Worm (Caenorhabditis elegans) whole organism, young adult: ENCODE results near the gene nhr-235.
A peak's percentile ranks its signal among the peaks of the same experiment; 100 is the strongest.

Source experiments
- B0035.1 ChIP-seq: sonication (generic microtip); optimal IDR thresholded peaks from 2 replicates; lab custom pipeline; 2016; ENCODE audit warnings: missing genetic modification characterization, mild to moderate bottlenecking, missing compliant biosample characterization, missing genotype, missing genetic modification reagents
- B0336.3 ChIP-seq: fragments of 200-800 bp; sonication (Bioruptor generic); IDR thresholded peaks from 2 replicates; pipeline ENCODE4 v1.3.6; 2022; ENCODE audit warnings: missing genetic modification characterization, missing compliant biosample characterization
- C06A6.2 ChIP-seq: fragments of 200-800 bp; sonication (Bioruptor generic); conservative IDR thresholded peaks from 2 replicates; pipeline ENCODE4 v1.3.6; 2022; ENCODE audit warnings: missing genetic modification characterization, missing compliant biosample characterization
- C17E4.6 ChIP-seq: fragments of 200-800 bp; sonication (Bioruptor generic); IDR thresholded peaks from 2 replicates; pipeline ENCODE4 v1.3.6; 2022; ENCODE audit warnings: missing genetic modification reagents, missing genetic modification characterization, missing compliant biosample characterization
- F22D6.2 ChIP-seq: sonication (generic microtip); optimal IDR thresholded peaks from 2 replicates; lab custom pipeline; 2016; ENCODE audit warnings: mild to moderate bottlenecking, missing genetic modification characterization, missing compliant biosample characterization
- F23B12.7 ChIP-seq: sonication (generic microtip); optimal IDR thresholded peaks from 2 replicates; lab custom pipeline; 2017; ENCODE audit warnings: missing genetic modification characterization, mild to moderate bottlenecking, missing compliant biosample characterization, antibody characterized with exemption, moderate library complexity; ENCODE audit not compliant: insufficient read depth
- F33H1.4 ChIP-seq: fragments of 200-800 bp; sonication (Bioruptor generic); IDR thresholded peaks from 2 replicates; pipeline ENCODE4 v1.3.6; 2022; ENCODE audit warnings: missing genetic modification reagents, missing genetic modification characterization, missing compliant biosample characterization
- F52B5.7 ChIP-seq: sonication (generic microtip); optimal IDR thresholded peaks from 2 replicates; lab custom pipeline; 2016; ENCODE audit warnings: mild to moderate bottlenecking, missing genetic modification characterization, missing compliant biosample characterization
- Y79H2A.3 ChIP-seq: fragments of 200-800 bp; sonication (Bioruptor generic); conservative IDR thresholded peaks from 2 replicates; pipeline ENCODE4 v1.3.6; 2022; ENCODE audit warnings: missing genetic modification reagents, missing genetic modification characterization, missing compliant biosample characterization
- akir-1 ChIP-seq: fragments of 200-800 bp; sonication (Bioruptor generic); optimal IDR thresholded peaks from 2 replicates; lab custom pipeline; 2018; ENCODE audit warnings: mild to moderate bottlenecking, missing genetic modification characterization, moderate library complexity, missing compliant biosample characterization
- ama-1 ChIP-seq, 3 experiments: fragments of 150-350 bp in 1 of 3; sonication (generic microtip) in 2 of 3; optimal IDR thresholded peaks; 2 replicates each; lab custom pipeline; 2014 to 2018; ENCODE audit warnings: missing biosample characterization in 2 of 3, missing genetic modification characterization in 2 of 3, missing genetic modification reagents in 2 of 3
- aptf-2 ChIP-seq: fragments of 200-800 bp; sonication (Bioruptor generic); conservative IDR thresholded peaks from 2 replicates; pipeline ENCODE4 v1.3.6; 2022; ENCODE audit warnings: missing genetic modification reagents, missing genetic modification characterization, missing compliant biosample characterization
- attf-3 ChIP-seq: fragments of 200-800 bp; sonication (Bioruptor generic); conservative IDR thresholded peaks from 2 replicates; pipeline ENCODE4 v1.3.6; 2022; ENCODE audit warnings: missing genetic modification reagents, missing genetic modification characterization, missing compliant biosample characterization
- attf-5 ChIP-seq: fragments of 200-800 bp; sonication (Bioruptor generic); optimal IDR thresholded peaks from 2 replicates; lab custom pipeline; 2018; ENCODE audit warnings: mild to moderate bottlenecking, missing genetic modification characterization, missing compliant biosample characterization
- ccch-3 ChIP-seq: fragments of 200-800 bp; sonication (Bioruptor generic); optimal IDR thresholded peaks from 2 replicates; lab custom pipeline; 2018; ENCODE audit warnings: mild to moderate bottlenecking, missing genetic modification characterization, missing compliant biosample characterization
- cebp-1 ChIP-seq, 2 experiments: fragments of 200-800 bp in 1 of 2; sonication (Bioruptor generic) in 1 of 2; sonication (generic microtip) in 1 of 2; IDR thresholded peaks in 1 of 2; optimal IDR thresholded peaks in 1 of 2; 2 replicates each; pipeline versions ENCODE4 v1.3.6 to Lab custom; 2017 to 2022; ENCODE audit warnings: missing compliant biosample characterization in 2 of 2, missing genetic modification characterization in 2 of 2, mild to moderate bottlenecking in 1 of 2, missing genetic modification reagents in 1 of 2, moderate library complexity in 1 of 2
- cebp-2 ChIP-seq: fragments of 200-800 bp; sonication (Bioruptor generic); IDR thresholded peaks from 2 replicates; pipeline ENCODE4 v1.3.6; 2022; ENCODE audit warnings: missing genetic modification characterization, missing compliant biosample characterization
- ceh-100 ChIP-seq: fragments of 200-800 bp; sonication (Bioruptor generic); IDR thresholded peaks from 2 replicates; pipeline ENCODE4 v1.3.6; 2022; ENCODE audit warnings: missing genetic modification reagents, missing genetic modification characterization, missing compliant biosample characterization
- ceh-27 ChIP-seq: fragments of 200-800 bp; sonication (Bioruptor generic); optimal IDR thresholded peaks from 2 replicates; lab custom pipeline; 2018; ENCODE audit warnings: mild to moderate bottlenecking, missing genetic modification characterization, moderate library complexity, missing compliant biosample characterization
- ceh-40 ChIP-seq: fragments of 200-800 bp; sonication (Bioruptor generic); IDR thresholded peaks from 2 replicates; pipeline ENCODE4 v1.3.6; 2022; ENCODE audit warnings: missing genetic modification characterization, missing compliant biosample characterization
- ceh-58 ChIP-seq: fragments of 200-800 bp; sonication (Bioruptor generic); IDR thresholded peaks from 2 replicates; pipeline ENCODE4 v1.3.6; 2022; ENCODE audit warnings: missing genetic modification characterization, missing compliant biosample characterization
- ceh-91 ChIP-seq: fragments of 200-800 bp; sonication (Bioruptor generic); IDR thresholded peaks from 2 replicates; pipeline ENCODE4 v1.3.6; 2022; ENCODE audit warnings: missing genetic modification reagents, missing genetic modification characterization, missing compliant biosample characterization
- chd-7 ChIP-seq: sonication (generic microtip); optimal IDR thresholded peaks from 2 replicates; lab custom pipeline; 2016; ENCODE audit warnings: mild to moderate bottlenecking, missing genetic modification characterization, moderate library complexity, missing compliant biosample characterization
- die-1 ChIP-seq: sonication (generic microtip); optimal IDR thresholded peaks from 2 replicates; lab custom pipeline; 2016; ENCODE audit warnings: missing genotype, mild to moderate bottlenecking, missing genetic modification characterization, missing compliant biosample characterization
- dpff-1 ChIP-seq: sonication (generic microtip); optimal IDR thresholded peaks from 2 replicates; lab custom pipeline; 2017; ENCODE audit warnings: mild to moderate bottlenecking, missing genetic modification characterization, missing compliant biosample characterization
- dpl-1 ChIP-seq: fragments of 150-350 bp; optimal IDR thresholded peaks from 2 replicates; lab custom pipeline; 2014; ENCODE audit warnings: missing biosample characterization, missing genetic modification reagents, missing genetic modification characterization
- efl-1 ChIP-seq: fragments of 150-350 bp; optimal IDR thresholded peaks from 2 replicates; lab custom pipeline; 2014; ENCODE audit warnings: missing biosample characterization, missing genetic modification reagents, missing genetic modification characterization
- egl-18 ChIP-seq: fragments of 200-800 bp; sonication (Bioruptor generic); IDR thresholded peaks from 2 replicates; pipeline ENCODE4 v1.3.6; 2022; ENCODE audit warnings: missing genetic modification reagents, missing genetic modification characterization, missing compliant biosample characterization
- fkh-3 ChIP-seq: sonication (generic microtip); optimal IDR thresholded peaks from 2 replicates; lab custom pipeline; 2016; ENCODE audit warnings: mild to moderate bottlenecking, missing genetic modification characterization, missing compliant biosample characterization
- hmg-20 ChIP-seq: fragments of 200-800 bp; sonication (Bioruptor generic); IDR thresholded peaks from 2 replicates; pipeline ENCODE4 v1.3.6; 2022; ENCODE audit warnings: missing genetic modification reagents, missing genetic modification characterization, missing compliant biosample characterization
- lag-1 ChIP-seq: fragments of 200-800 bp; sonication (Bioruptor generic); IDR thresholded peaks from 2 replicates; pipeline ENCODE4 v1.3.6; 2022; ENCODE audit warnings: missing genetic modification reagents, missing genetic modification characterization, missing compliant biosample characterization
- let-526 ChIP-seq: fragments of 200-800 bp; sonication (Bioruptor generic); IDR thresholded peaks from 2 replicates; pipeline ENCODE4 v1.3.6; 2022; ENCODE audit warnings: missing genetic modification reagents, missing genetic modification characterization, missing compliant biosample characterization
- lin-35 ChIP-seq, 3 experiments: fragments of 150-350 bp in 2 of 3; sonication (generic microtip) in 1 of 3; optimal IDR thresholded peaks; 2 replicates each; lab custom pipeline; 2014 to 2018; ENCODE audit warnings: missing biosample characterization in 3 of 3, missing genetic modification characterization in 3 of 3, missing genetic modification reagents in 3 of 3
- lin-40 ChIP-seq: sonication (generic microtip); optimal IDR thresholded peaks from 2 replicates; lab custom pipeline; 2016; ENCODE audit warnings: missing genetic modification characterization, mild to moderate bottlenecking, missing compliant biosample characterization, missing genotype, missing genetic modification reagents
- lin-54 ChIP-seq: fragments of 200-800 bp; sonication (Bioruptor generic); optimal IDR thresholded peaks from 2 replicates; lab custom pipeline; 2018; ENCODE audit warnings: mild to moderate bottlenecking, missing genetic modification characterization, missing compliant biosample characterization
- lsl-1 ChIP-seq: fragments of 200-800 bp; sonication (Bioruptor generic); optimal IDR thresholded peaks from 2 replicates; lab custom pipeline; 2018; ENCODE audit warnings: mild to moderate bottlenecking, missing genetic modification characterization, moderate library complexity, missing compliant biosample characterization
- madf-10 ChIP-seq: sonication (generic microtip); optimal IDR thresholded peaks from 2 replicates; lab custom pipeline; 2016; ENCODE audit warnings: mild to moderate bottlenecking, missing genetic modification characterization, missing compliant biosample characterization
- mel-28 ChIP-seq: sonication (generic microtip); optimal IDR thresholded peaks from 2 replicates; lab custom pipeline; 2016; ENCODE audit warnings: borderline replicate concordance, mild to moderate bottlenecking, missing genetic modification characterization, missing compliant biosample characterization
- nfya-2 ChIP-seq: fragments of 200-800 bp; sonication (Bioruptor generic); IDR thresholded peaks from 2 replicates; pipeline ENCODE4 v1.3.6; 2022; ENCODE audit warnings: missing genetic modification reagents, missing genetic modification characterization, missing compliant biosample characterization
- nhr-179 ChIP-seq: sonication (generic microtip); optimal IDR thresholded peaks from 2 replicates; lab custom pipeline; 2016; ENCODE audit warnings: mild to moderate bottlenecking, missing genetic modification characterization, missing compliant biosample characterization
- nhr-27 ChIP-seq: fragments of 200-800 bp; sonication (Bioruptor generic); optimal IDR thresholded peaks from 2 replicates; lab custom pipeline; 2018; ENCODE audit warnings: mild to moderate bottlenecking, missing genetic modification characterization, moderate library complexity, missing compliant biosample characterization
- nhr-80 ChIP-seq: sonication (generic microtip); optimal IDR thresholded peaks from 2 replicates; lab custom pipeline; 2016; ENCODE audit warnings: missing genetic modification characterization, missing compliant biosample characterization
- sptf-2 ChIP-seq: fragments of 200-800 bp; sonication (Bioruptor generic); optimal IDR thresholded peaks from 2 replicates; lab custom pipeline; 2018; ENCODE audit warnings: mild to moderate bottlenecking, missing genetic modification characterization, missing compliant biosample characterization
- tbx-9 ChIP-seq: sonication (generic microtip); optimal IDR thresholded peaks from 2 replicates; lab custom pipeline; 2016; ENCODE audit warnings: borderline replicate concordance, missing genetic modification characterization, inconsistent platforms, missing compliant biosample characterization
- unc-130 ChIP-seq: sonication (generic microtip); optimal IDR thresholded peaks from 2 replicates; lab custom pipeline; 2016; ENCODE audit warnings: missing genetic modification reagents, missing genetic modification characterization, missing compliant biosample characterization
- xnd-1 ChIP-seq: sonication (generic microtip); optimal IDR thresholded peaks from 2 replicates; lab custom pipeline; 2016; ENCODE audit warnings: missing genotype, missing genetic modification reagents, missing genetic modification characterization, missing compliant biosample characterization
- zim-3 ChIP-seq: sonication (generic microtip); optimal IDR thresholded peaks from 2 replicates; lab custom pipeline; 2017; ENCODE audit warnings: mild to moderate bottlenecking, missing genetic modification characterization, moderate library complexity, missing compliant biosample characterization
- ztf-22 ChIP-seq: fragments of 200-800 bp; sonication (Bioruptor generic); optimal IDR thresholded peaks from 2 replicates; lab custom pipeline; 2018; ENCODE audit warnings: mild to moderate bottlenecking, missing genetic modification characterization, moderate library complexity, missing compliant biosample characterization
- ztf-3 ChIP-seq: fragments of 200-800 bp; sonication (Bioruptor generic); optimal IDR thresholded peaks from 2 replicates; lab custom pipeline; 2018; ENCODE audit warnings: mild to moderate bottlenecking, missing genetic modification characterization, missing compliant biosample characterization

Gene nhr-235

DNA sequence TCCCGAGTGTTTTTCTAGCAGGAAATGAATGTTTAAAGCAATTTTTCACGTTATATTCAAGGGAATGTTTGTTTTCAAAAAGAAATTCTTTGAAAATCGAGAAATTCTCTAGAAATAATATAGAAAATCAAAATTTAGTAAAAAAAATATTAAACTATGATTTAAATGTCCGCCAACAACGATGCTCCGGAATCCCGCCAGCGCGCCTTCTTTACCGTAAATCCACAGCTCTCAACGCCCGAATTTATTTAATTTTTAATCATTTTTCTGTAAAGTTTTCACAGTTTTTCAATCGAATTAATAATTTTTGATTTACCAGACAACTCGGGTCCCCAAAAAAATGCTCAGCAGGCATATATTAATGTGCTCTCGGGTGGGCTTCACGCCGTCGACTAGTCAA lies 39.2 kb downstream of the nhr-235 start, which contains the start of the genes Y38E10A.33 and cox-10:
TSS of gene Y38E10A.33 (minus strand) at position 12 of the 400 bp plus-strand sequence.
TSS of gene cox-10 (plus strand) at position 320 of the 400 bp plus-strand sequence.
- TF ChIP-seq F23B12.7 (tag; lab: Kevin White, UChicago): peak; percentile 28
- no peak for TF ChIP-seq ceh-40 (GFP tag; lab: Robert Waterston, UW)
- TF ChIP-seq tbx-9 (tag; lab: Kevin White, UChicago): no peak
- no peak for TF ChIP-seq akir-1 (GFP tag; lab: Kevin White, UChicago)
- TF ChIP-seq nhr-27 (tag; lab: Kevin White, UChicago): no peak
- peak; percentile 54 for TF ChIP-seq efl-1 (GFP tag; lab: Kevin White, UChicago)
- TF ChIP-seq lsl-1 (GFP tag; lab: Kevin White, UChicago): no peak
- TF ChIP-seq dpl-1 (GFP tag; lab: Kevin White, UChicago): no peak
- no peak for TF ChIP-seq mel-28
- TF ChIP-seq hmg-20 (GFP tag; lab: Robert Waterston, UW): no peak
- no peak for TF ChIP-seq B0336.3 (GFP tag; lab: Robert Waterston, UW)
- TF ChIP-seq attf-5 (GFP tag; lab: Kevin White, UChicago): no peak
- TF ChIP-seq unc-130 (GFP tag; lab: Kevin White, UChicago): no peak
- peak; percentile 98 for TF ChIP-seq attf-3 (GFP tag; lab: Robert Waterston, UW)
- TF ChIP-seq ztf-22 (GFP tag; lab: Kevin White, UChicago): no peak
- no peak for TF ChIP-seq die-1
- TF ChIP-seq fkh-3 (tag; lab: Kevin White, UChicago): no peak
- TF ChIP-seq sptf-2 (GFP tag; lab: Kevin White, UChicago): no peak
- no peak for TF ChIP-seq cebp-2
- no peak for TF ChIP-seq F22D6.2 (tag; lab: Kevin White, UChicago)
- TF ChIP-seq ceh-91 (GFP tag; lab: Robert Waterston, UW): no peak
- no peak for TF ChIP-seq dpff-1 (tag; lab: Kevin White, UChicago)
- peak in 1 of 3 experiments; percentile 74 for TF ChIP-seq lin-35 (GFP tag; optimal IDR thresholded peaks at IDR 0.05; lab: Kevin White, UChicago)
- TF ChIP-seq nhr-179 (tag; lab: Kevin White, UChicago): no peak
- no peak for TF ChIP-seq ccch-3 (GFP tag; lab: Kevin White, UChicago)
- no peak for TF ChIP-seq C17E4.6 (GFP tag; lab: Robert Waterston, UW)
- TF ChIP-seq ama-1 (optimal IDR thresholded peaks at IDR 0.05; lab: Kevin White, UChicago): no peak
- TF ChIP-seq ama-1 (GFP tag; optimal IDR thresholded peaks at IDR 0.05; lab: Kevin White, UChicago): no peak
- no peak for TF ChIP-seq B0035.1
- no peak for TF ChIP-seq aptf-2
- TF ChIP-seq Y79H2A.3 (GFP tag; lab: Robert Waterston, UW): no peak
- no peak for TF ChIP-seq F52B5.7
- no peak for TF ChIP-seq F33H1.4 (GFP tag; lab: Robert Waterston, UW)
- TF ChIP-seq C06A6.2 (GFP tag; lab: Robert Waterston, UW): no peak
- TF ChIP-seq lag-1 (GFP tag; lab: Robert Waterston, UW): no peak
- TF ChIP-seq madf-10: no peak
- TF ChIP-seq ceh-100: no peak
- peak; percentile 27 for TF ChIP-seq lin-40 (tag; lab: Kevin White, UChicago)
- TF ChIP-seq let-526 (GFP tag; lab: Robert Waterston, UW): no peak
- TF ChIP-seq ceh-58: no peak
- no peak for TF ChIP-seq ztf-3
- no peak for TF ChIP-seq cebp-1 (GFP tag; IDR thresholded peaks at IDR 0.05; lab: Robert Waterston, UW)
- peak; percentile 11 for TF ChIP-seq cebp-1 (tag; optimal IDR thresholded peaks at IDR 0.05; lab: Kevin White, UChicago)
- peak; percentile 72 for TF ChIP-seq lin-54 (GFP tag; lab: Kevin White, UChicago)
- TF ChIP-seq xnd-1: no peak
- TF ChIP-seq nfya-2 (GFP tag; lab: Robert Waterston, UW): no peak
- TF ChIP-seq egl-18: no peak
- TF ChIP-seq zim-3 (tag; lab: Kevin White, UChicago): no peak
- no peak for TF ChIP-seq nhr-80 (tag; lab: Kevin White, UChicago)
- no peak for TF ChIP-seq chd-7 (tag; lab: Kevin White, UChicago)
- no peak for TF ChIP-seq ceh-27 (GFP tag; lab: Kevin White, UChicago)
